Worm (Caenorhabditis elegans): ENCODE results near the gene pid-5.

pid-5 gene

DNA sequence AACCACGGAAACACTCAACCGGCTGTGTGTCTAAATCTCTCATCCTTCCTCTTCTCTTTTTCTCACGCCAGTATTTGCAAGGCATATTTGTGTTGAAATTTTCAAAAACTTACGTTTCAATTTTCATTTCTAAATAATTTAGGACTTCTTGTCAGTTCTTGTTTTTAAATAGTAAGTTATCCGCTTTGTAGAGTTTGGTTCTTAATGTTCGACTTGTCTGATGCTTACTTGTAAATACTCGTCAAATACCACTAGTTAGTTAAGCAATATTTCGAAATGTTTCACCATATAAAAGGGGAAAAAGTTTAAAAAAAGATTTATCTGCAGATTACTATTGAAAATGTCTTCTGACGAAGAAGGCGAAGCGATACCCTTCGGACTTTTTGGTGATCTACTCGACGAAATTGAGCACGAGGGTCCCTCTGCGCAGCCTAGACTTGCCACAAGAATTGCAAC, 11.2 kb upstream of the pid-5 start, which contains the start of gene Y45G5AM.3:
Y45G5AM.3 (plus strand) TSS at position 51 of the 456 bp plus-strand sequence.
- peak; percentile 96 for TF ChIP-seq zip-2 (tag; optimal IDR thresholded peaks at IDR 0.05)
- no peak for TF ChIP-seq pha-4 (GFP tag; IDR thresholded peaks at IDR 0.05)
- peak; percentile 8 for TF ChIP-seq pha-4 (tag; optimal IDR thresholded peaks at IDR 0.05)
- no peak for TF ChIP-seq ces-1 (GFP tag; optimal IDR thresholded peaks at IDR 0.05)
- TF ChIP-seq nhr-42 (GFP tag; IDR thresholded peaks at IDR 0.05) = no peak
- TF ChIP-seq daf-16 (GFP tag; optimal IDR thresholded peaks at IDR 0.05) = no peak
- peak; percentile 30 for TF ChIP-seq daf-16 (tag; optimal IDR thresholded peaks at IDR 0.05)
- peak; percentile 7 for TF ChIP-seq pqm-1 (tag; optimal IDR thresholded peaks at IDR 0.05)
- TF ChIP-seq hif-1 (tag; optimal IDR thresholded peaks at IDR 0.05) = peak in 1 of 2 experiments; percentile 21

DNA sequence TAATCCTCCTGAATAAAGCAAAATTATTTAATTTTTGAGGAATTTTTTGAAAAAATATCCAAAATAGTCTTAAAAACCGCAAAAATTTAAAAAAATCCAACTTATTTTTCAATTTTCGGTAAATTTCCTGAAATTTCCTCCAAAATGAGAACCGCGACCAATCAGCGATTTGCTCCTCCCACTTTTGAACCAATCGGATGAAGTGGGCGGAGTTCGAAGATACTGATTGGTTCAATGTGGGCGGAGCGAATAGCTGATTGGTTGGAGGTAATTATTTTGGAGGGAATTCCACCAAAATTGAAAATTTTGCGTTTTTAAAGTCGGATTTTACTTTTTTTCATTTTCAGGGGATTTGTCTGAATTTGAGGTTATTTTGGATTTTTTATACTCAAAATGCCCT, 7.6 kb upstream of the pid-5 start:
- no peak for TF ChIP-seq fkh-10 (GFP tag; optimal IDR thresholded peaks at IDR 0.05)
- TF ChIP-seq Y105C5A.15 (GFP tag; IDR thresholded peaks at IDR 0.05) = no peak
- no peak for TF ChIP-seq ctbp-1 (GFP tag; IDR thresholded peaks at IDR 0.05)
- no peak for TF ChIP-seq aly-2 (tag; optimal IDR thresholded peaks at IDR 0.05)
- no peak for TF ChIP-seq pha-4 (GFP tag; IDR thresholded peaks at IDR 0.05)
- no peak for TF ChIP-seq pha-4 (tag; optimal IDR thresholded peaks at IDR 0.05)
- TF ChIP-seq ztf-11 (tag; optimal IDR thresholded peaks at IDR 0.05) = no peak
- no peak for TF ChIP-seq hlh-30 (tag; optimal IDR thresholded peaks at IDR 0.05; ENCODE audit: insufficient read depth)
- TF ChIP-seq zfp-2 (tag; optimal IDR thresholded peaks at IDR 0.05) = no peak
- TF ChIP-seq spr-1 (tag; optimal IDR thresholded peaks at IDR 0.05) = no peak
- no peak for TF ChIP-seq mes-2 (tag; optimal IDR thresholded peaks at IDR 0.05; ENCODE audit: poor library complexity, severe bottlenecking)
- TF ChIP-seq ama-1 (optimal IDR thresholded peaks at IDR 0.05) = no peak
- no peak for TF ChIP-seq pqm-1 (tag; optimal IDR thresholded peaks at IDR 0.05)
- TF ChIP-seq nhr-11 (tag; optimal IDR thresholded peaks at IDR 0.05) = no peak
- no peak for TF ChIP-seq nhr-237 (tag; optimal IDR thresholded peaks at IDR 0.05)

DNA sequence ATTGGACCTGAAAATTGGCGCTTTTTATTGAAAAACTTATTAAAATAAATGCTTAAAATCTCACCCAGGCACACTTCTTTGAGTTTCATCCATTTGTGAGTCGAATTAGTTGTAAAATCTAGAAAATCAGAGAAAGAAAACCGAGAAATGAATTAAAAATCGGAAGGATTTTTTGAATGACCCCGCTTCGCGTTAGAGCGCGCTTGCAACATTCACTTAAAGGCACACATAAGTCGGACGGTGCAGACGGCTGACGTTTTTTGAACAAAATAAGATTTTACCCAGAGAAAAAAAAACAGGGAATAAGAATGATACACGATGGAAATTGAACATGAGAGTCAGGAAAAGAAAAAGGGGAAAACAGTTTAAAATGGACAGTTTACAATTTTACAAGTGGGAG, 6.0 kb upstream of the pid-5 start:
- TF ChIP-seq zfp-2 (tag; optimal IDR thresholded peaks at IDR 0.05) (no peak), lin-38 (GFP tag; IDR thresholded peaks at IDR 0.05) (peak; percentile 83)

DNA sequence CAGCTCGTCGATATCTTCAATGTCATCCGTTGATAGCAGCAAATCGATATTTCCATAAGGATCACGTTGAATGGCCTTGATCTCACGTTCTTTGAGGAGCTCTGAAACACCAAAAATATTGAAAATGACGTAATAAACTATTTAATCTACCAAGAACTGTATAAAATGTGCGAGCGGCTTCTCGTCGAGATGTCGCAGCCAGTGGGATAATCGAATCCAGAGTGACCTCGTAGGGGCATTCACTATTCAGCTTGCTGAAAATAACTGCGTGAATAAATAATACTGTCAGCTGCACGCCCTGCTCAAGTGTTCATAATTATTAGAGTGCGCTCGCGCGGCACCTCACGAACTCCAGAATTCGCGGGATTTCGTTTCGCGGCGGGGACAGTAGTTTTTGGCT, 5.5 kb upstream of the pid-5 start, which contains the start of gene Y45G5AM.7:
Y45G5AM.7 (minus strand) TSS at position 101 of the 400 bp plus-strand sequence.
- TF ChIP-seq ZK337.2 (GFP tag; IDR thresholded peaks at IDR 0.05) (no peak), ZK546.5 (tag; optimal IDR thresholded peaks at IDR 0.05) (no peak), nhr-41 (GFP tag; IDR thresholded peaks at IDR 0.05) (no peak), madf-5 (GFP tag; IDR thresholded peaks at IDR 0.05) (no peak), mdl-1 (tag; optimal IDR thresholded peaks at IDR 0.05) (no peak), daf-12 (tag; optimal IDR thresholded peaks at IDR 0.05) (no peak), zip-2 (tag; optimal IDR thresholded peaks at IDR 0.05) (no peak), hif-1 (tag; optimal IDR thresholded peaks at IDR 0.05) (no peak), madf-9 (GFP tag; conservative IDR thresholded peaks at IDR 0.05) (no peak), zfp-2 (tag; optimal IDR thresholded peaks at IDR 0.05) (no peak), attf-4 (tag; optimal IDR thresholded peaks at IDR 0.05) (no peak)

DNA sequence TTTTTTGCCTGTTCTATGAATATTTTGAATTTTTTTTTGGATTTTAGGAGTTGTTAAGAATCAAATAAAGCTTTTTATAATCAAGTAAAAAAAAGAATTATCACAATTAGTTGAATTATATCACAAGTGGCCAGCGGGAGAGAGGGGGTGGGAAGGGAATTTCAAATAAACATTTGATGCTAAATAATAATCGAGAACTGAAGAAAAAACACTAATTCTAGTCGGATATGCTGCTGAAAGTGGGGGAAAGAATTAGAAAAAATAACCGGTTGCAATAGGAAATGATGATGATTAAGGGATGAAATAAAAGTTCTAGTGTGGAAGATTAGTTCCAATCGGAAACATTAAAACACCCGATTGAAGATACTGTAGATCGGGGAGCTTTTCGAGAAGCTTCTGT, 5.6 kb downstream of the pid-5 start:
- TF ChIP-seq snpc-1.2 (GFP tag; IDR thresholded peaks at IDR 0.05) = no peak
- TF ChIP-seq aha-1 (tag) = peak; percentile 98

- no peak for TF ChIP-seq snpc-1.2 (GFP tag; IDR thresholded peaks at IDR 0.05)
- no peak for TF ChIP-seq hif-1 (tag; optimal IDR thresholded peaks at IDR 0.05)
- no peak for TF ChIP-seq hlh-30 (tag; optimal IDR thresholded peaks at IDR 0.05; ENCODE audit: insufficient read depth)
- TF ChIP-seq vab-7 (GFP tag; IDR thresholded peaks at IDR 0.05) = no peak
- TF ChIP-seq nhr-102 (tag; optimal IDR thresholded peaks at IDR 0.05) = no peak
- no peak for TF ChIP-seq ama-1 (optimal IDR thresholded peaks at IDR 0.05)
- TF ChIP-seq zag-1 (tag; optimal IDR thresholded peaks at IDR 0.05) = no peak
- TF ChIP-seq lin-1 (GFP tag; IDR thresholded peaks at IDR 0.05) = no peak
- no peak for TF ChIP-seq F10B5.3 (tag; optimal IDR thresholded peaks at IDR 0.05)
- TF ChIP-seq nhr-111 (GFP tag; optimal IDR thresholded peaks at IDR 0.05) = no peak
- TF ChIP-seq ztf-7 (tag; optimal IDR thresholded peaks at IDR 0.05) = no peak
- no peak for TF ChIP-seq duxl-1 (tag; optimal IDR thresholded peaks at IDR 0.05; ENCODE audit: poor library complexity)
- TF ChIP-seq ceh-44 (GFP tag; IDR thresholded peaks at IDR 0.05) = no peak
- no peak for TF ChIP-seq nhr-237 (tag; optimal IDR thresholded peaks at IDR 0.05)
- no peak for TF ChIP-seq nhr-6 (tag; optimal IDR thresholded peaks at IDR 0.05)
- TF ChIP-seq R02D3.7 (tag; optimal IDR thresholded peaks at IDR 0.05) = no peak
These were observed 6.0 kb downstream of the pid-5 start for ce11 chrV:4181727-4182126.

Measured in whole organism, L4 larva.